ENCODE assay signal across 2 fruit fly cellular contexts in the genomic region with DNA sequence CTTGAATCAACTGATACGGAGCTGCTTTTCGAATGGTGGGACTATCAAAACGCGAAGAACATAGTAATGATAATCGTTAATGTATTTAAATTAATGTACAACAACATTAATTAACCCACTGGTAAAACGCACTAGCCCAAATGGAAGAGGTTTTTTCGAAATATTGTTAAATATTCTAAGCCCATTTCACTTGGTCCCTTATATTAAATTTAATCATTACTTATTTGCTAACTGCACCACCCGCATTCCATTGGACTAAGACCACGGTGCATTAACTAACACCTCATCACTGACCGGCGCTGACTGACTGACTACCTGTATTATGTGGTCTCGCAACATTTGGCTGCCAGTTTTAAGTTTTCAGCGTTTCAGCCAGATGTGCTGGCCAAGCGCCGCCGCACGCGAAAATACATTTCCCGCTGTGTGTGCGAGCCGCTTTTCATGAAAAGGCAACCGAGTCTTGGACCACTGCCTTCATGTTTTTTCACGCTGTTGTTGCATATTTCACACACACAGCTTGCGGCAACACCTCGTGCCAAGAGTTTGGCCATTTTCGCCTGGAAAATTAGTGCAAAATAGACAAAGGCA.
TF ChIP-seq lines count a peak whose summit lies in the region.

No protein-coding gene starts in this region.

TF ChIP-seq in whole organism, embryonic, 481 proteins besides CTCF, POLR2A, EP300 and RAD21 (continued from another document):
- TF ChIP-seq Xrp1 (GFP tag; IDR thresholded peaks at IDR 0.05; lab: Robert Waterston, UW) (0 out of 2 replicates have a peak, but pooled peaks have one; percentile 33), gem (tag; optimal IDR thresholded peaks at IDR 0.05; lab: Kevin White, UChicago) (peak; percentile 39), CG3065 (GFP tag; optimal IDR thresholded peaks at IDR 0.05; lab: Kevin White, UChicago) (no peak), CG1603 (tag; optimal IDR thresholded peaks at IDR 0.05; lab: Kevin White, UChicago) (peak; percentile 12), GATAe (GFP tag; conservative IDR thresholded peaks at IDR 0.05; lab: Robert Waterston, UW) (no peak), Med (GFP tag; lab: Kevin White, UChicago) (peak; percentile 65), CG8924 (tag; optimal IDR thresholded peaks at IDR 0.05; lab: Kevin White, UChicago) (no peak), schlank (tag; optimal IDR thresholded peaks at IDR 0.05; lab: Kevin White, UChicago) (no peak), Oli (tag; optimal IDR thresholded peaks at IDR 0.05; lab: Kevin White, UChicago) (peak; percentile 5), CG2678 (tag; optimal IDR thresholded peaks at IDR 0.05; lab: Kevin White, UChicago) (peak; percentile 13), nerfin-2 (GFP tag; IDR thresholded peaks at IDR 0.05; lab: Robert Waterston, UW; ENCODE audit: partially characterized antibody) (0 out of 2 replicates have a peak, but pooled peaks have one; percentile 14), so (GFP tag; IDR thresholded peaks at IDR 0.05; lab: Robert Waterston, UW) (0 out of 3 replicates have a peak, but pooled peaks have one; percentile 28), Eip74EF (GFP tag; optimal IDR thresholded peaks at IDR 0.05; lab: Kevin White, UChicago) (no peak), row (GFP tag; IDR thresholded peaks at IDR 0.05; lab: Robert Waterston, UW) (peak; percentile 23; the same call in 1 of the 3 replicates), CG12769 (tag; optimal IDR thresholded peaks at IDR 0.05; lab: Kevin White, UChicago) (peak; percentile 13), Oaz (GFP tag; IDR thresholded peaks at IDR 0.05; lab: Robert Waterston, UW) (0 out of 2 replicates have a peak, but pooled peaks have one; percentile 15), CG6689 (GFP tag; IDR thresholded peaks at IDR 0.05; lab: Robert Waterston, UW) (0 out of 2 replicates have a peak, but pooled peaks have one; percentile 15), CG17359 (tag; optimal IDR thresholded peaks at IDR 0.05; lab: Kevin White, UChicago) (peak; percentile 11), Ets65A (GFP tag; lab: Kevin White, UChicago) (peak; percentile 13), lmd (GFP tag; IDR thresholded peaks at IDR 0.05; lab: Robert Waterston, UW) (no peak), ci (GFP tag; IDR thresholded peaks at IDR 0.05; lab: Robert Waterston, UW) (peak; percentile 46; the same call in 1 of the 3 replicates), CG11504 (tag; optimal IDR thresholded peaks at IDR 0.05; lab: Kevin White, UChicago) (peak; percentile 18), sens (GFP tag; lab: Kevin White, UChicago) (peak; percentile 89), CG15479 (GFP tag; optimal IDR thresholded peaks at IDR 0.05; lab: Kevin White, UChicago) (peak; percentile 51)

TF ChIP-seq in whole organism, prepupa, 60 proteins besides CTCF, POLR2A, EP300 and RAD21 (continued from another document):
- TF ChIP-seq ss (GFP tag; optimal IDR thresholded peaks at IDR 0.05; lab: Kevin White, UChicago) (no peak), Sox15 (GFP tag; optimal IDR thresholded peaks at IDR 0.05; lab: Kevin White, UChicago) (no peak), Blimp-1 (GFP tag; optimal IDR thresholded peaks at IDR 0.05; lab: Kevin White, UChicago) (no peak), Lpt (GFP tag; optimal IDR thresholded peaks at IDR 0.05; lab: Kevin White, UChicago) (peak; percentile 10), CG32006 (GFP tag; optimal IDR thresholded peaks at IDR 0.05; lab: Kevin White, UChicago) (peak; percentile 77), CG7368 (GFP tag; optimal IDR thresholded peaks at IDR 0.05; lab: Kevin White, UChicago) (no peak), lz (GFP tag; optimal IDR thresholded peaks at IDR 0.05; lab: Kevin White, UChicago) (peak; percentile 11), Hr38 (GFP tag; optimal IDR thresholded peaks at IDR 0.05; lab: Kevin White, UChicago) (no peak), OdsH (GFP tag; optimal IDR thresholded peaks at IDR 0.05; lab: Kevin White, UChicago) (peak; percentile 55), Sox102F (GFP tag; optimal IDR thresholded peaks at IDR 0.05; lab: Kevin White, UChicago) (peak; percentile 16), CG6854 (GFP tag; optimal IDR thresholded peaks at IDR 0.05; lab: Kevin White, UChicago) (no peak), Sox14 (GFP tag; optimal IDR thresholded peaks at IDR 0.05; lab: Kevin White, UChicago) (peak; percentile 40), fkh (GFP tag; optimal IDR thresholded peaks at IDR 0.05; lab: Kevin White, UChicago) (no peak), CG10631 (GFP tag; optimal IDR thresholded peaks at IDR 0.05; lab: Kevin White, UChicago) (peak; percentile 6), CG8119 (GFP tag; IDR thresholded peaks at IDR 0.05; lab: Robert Waterston, UW) (peak; percentile 71; the same call in 2 of the 3 replicates), Met (GFP tag; optimal IDR thresholded peaks at IDR 0.05; lab: Kevin White, UChicago) (peak; percentile 7), Smox (GFP tag; optimal IDR thresholded peaks at IDR 0.05; lab: Kevin White, UChicago) (peak; percentile 3), Eip75B (GFP tag; optimal IDR thresholded peaks at IDR 0.05; lab: Kevin White, UChicago) (no peak), Hr39 (GFP tag; optimal IDR thresholded peaks at IDR 0.05; lab: Kevin White, UChicago) (no peak)
TF ChIP-seq in whole organism, prepupa: peak in this region for 27.
